Worm (Caenorhabditis elegans) whole organism, early embryonic: ENCODE data around the gene F13B12.4.

ENCODE experiments used
- B0310.2 ChIP-seq: sonication (generic microtip); optimal IDR thresholded peaks from 2 replicates; lab custom pipeline; 2016; ENCODE audit warnings: mild to moderate bottlenecking, missing genetic modification characterization, missing compliant biosample characterization
- F13C5.2 ChIP-seq: sonication (generic microtip); optimal IDR thresholded peaks from 2 replicates; lab custom pipeline; 2017; ENCODE audit warnings: mild to moderate bottlenecking, missing genetic modification characterization, inconsistent platforms, missing compliant biosample characterization
- aly-1 ChIP-seq: sonication (generic microtip); optimal IDR thresholded peaks from 2 replicates; lab custom pipeline; 2016; ENCODE audit warnings: missing genetic modification characterization, missing compliant biosample characterization
- ama-1 ChIP-seq: fragments of 150-350 bp; optimal IDR thresholded peaks from 2 replicates; lab custom pipeline; 2014
- ceh-13 ChIP-seq: fragments of 200-800 bp; sonication (Bioruptor generic); optimal IDR thresholded peaks from 2 replicates; lab custom pipeline; 2018; ENCODE audit warnings: mild to moderate bottlenecking, missing genetic modification characterization, missing compliant biosample characterization
- ets-7 ChIP-seq: sonication (generic microtip); optimal IDR thresholded peaks from 2 replicates; lab custom pipeline; 2016; ENCODE audit warnings: missing genotype, missing genetic modification characterization, missing compliant biosample characterization
- flt-1 ChIP-seq: fragments of 200-800 bp; sonication (Bioruptor generic); IDR thresholded peaks from 2 replicates; pipeline ENCODE4 v1.3.6; 2022; ENCODE audit warnings: missing genetic modification characterization, missing compliant biosample characterization
- hmbx-1 ChIP-seq: sonication (generic microtip); optimal IDR thresholded peaks from 2 replicates; lab custom pipeline; 2016; ENCODE audit warnings: mild to moderate bottlenecking, missing genetic modification characterization, missing compliant biosample characterization
- pes-1 ChIP-seq: fragments of 200-800 bp; sonication (Bioruptor generic); IDR thresholded peaks from 2 replicates; pipeline ENCODE4 v1.3.6; 2022; ENCODE audit warnings: missing genetic modification reagents, missing genetic modification characterization, missing compliant biosample characterization
- sea-1 ChIP-seq: fragments of 200-800 bp; sonication (Bioruptor generic); conservative IDR thresholded peaks from 2 replicates; pipeline ENCODE4 v1.3.6; 2022; ENCODE audit warnings: missing genetic modification characterization, missing compliant biosample characterization
- tbx-37 ChIP-seq: fragments of 200-800 bp; sonication (Bioruptor generic); conservative IDR thresholded peaks from 2 replicates; pipeline ENCODE4 v1.3.6; 2022; ENCODE audit warnings: missing genetic modification reagents, missing genetic modification characterization, missing compliant biosample characterization
- tra-4 ChIP-seq: sonication (generic microtip); optimal IDR thresholded peaks from 2 replicates; lab custom pipeline; 2017; ENCODE audit warnings: missing genetic modification characterization, missing compliant biosample characterization

DNA sequence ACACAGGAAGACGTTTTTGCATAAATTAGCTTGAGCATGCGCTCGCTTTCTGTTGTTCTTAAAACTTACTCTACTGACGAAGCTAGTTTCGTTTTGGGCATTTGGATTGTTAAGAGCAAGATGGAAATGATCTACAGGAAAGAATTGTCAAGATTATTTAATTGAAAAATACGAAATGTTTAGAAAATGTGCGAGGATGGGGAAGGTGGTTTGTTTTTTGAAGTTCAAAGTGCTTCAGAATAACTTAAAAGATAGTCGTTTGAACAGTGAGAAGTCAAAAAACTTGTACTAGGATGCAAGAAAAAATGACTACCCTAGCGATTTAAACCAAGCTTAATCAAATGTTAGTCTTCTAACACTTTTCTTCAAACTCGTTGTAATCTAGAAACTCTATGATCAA lies 7.4 kb upstream of the F13B12.4 start, which contains the start of gene srb-17:
- TF ChIP-seq ama-1 (lab: Kevin White, UChicago) (no peak), F13C5.2 (no peak), pes-1 (no peak), ceh-13 (GFP tag; lab: Kevin White, UChicago) (no peak), flt-1 (no peak), B0310.2 (tag; lab: Kevin White, UChicago) (no peak), ets-7 (no peak), aly-1 (tag; lab: Kevin White, UChicago) (no peak), hmbx-1 (tag; lab: Kevin White, UChicago) (no peak), sea-1 (GFP tag; lab: Robert Waterston, UW) (no peak), tbx-37 (GFP tag; lab: Robert Waterston, UW) (no peak), tra-4 (tag; lab: Kevin White, UChicago) (no peak)
